Worm (Caenorhabditis elegans) whole organism, young adult: ENCODE data around the gene elpc-2.
A peak's percentile ranks its signal among the peaks of the same experiment; 100 is the strongest.

Source experiments
- B0336.3 ChIP-seq: fragments of 200-800 bp; sonication (Bioruptor generic); IDR thresholded peaks from 2 replicates; pipeline ENCODE4 v1.3.6; 2022; ENCODE audit warnings: missing genetic modification characterization, missing compliant biosample characterization
- D2030.7 ChIP-seq: fragments of 200-800 bp; sonication (Bioruptor generic); IDR thresholded peaks from 2 replicates; pipeline ENCODE4 v1.3.6; 2022; ENCODE audit warnings: missing genetic modification reagents, missing genetic modification characterization, missing compliant biosample characterization
- F10E7.11 ChIP-seq: sonication (generic microtip); optimal IDR thresholded peaks from 2 replicates; lab custom pipeline; 2017; ENCODE audit warnings: mild to moderate bottlenecking, missing genetic modification characterization, moderate library complexity, missing compliant biosample characterization
- F22D6.2 ChIP-seq: sonication (generic microtip); optimal IDR thresholded peaks from 2 replicates; lab custom pipeline; 2016; ENCODE audit warnings: mild to moderate bottlenecking, missing genetic modification characterization, missing compliant biosample characterization
- F23B12.7 ChIP-seq: sonication (generic microtip); optimal IDR thresholded peaks from 2 replicates; lab custom pipeline; 2017; ENCODE audit warnings: missing genetic modification characterization, mild to moderate bottlenecking, missing compliant biosample characterization, antibody characterized with exemption, moderate library complexity; ENCODE audit not compliant: insufficient read depth
- F33H1.4 ChIP-seq: fragments of 200-800 bp; sonication (Bioruptor generic); IDR thresholded peaks from 2 replicates; pipeline ENCODE4 v1.3.6; 2022; ENCODE audit warnings: missing genetic modification reagents, missing genetic modification characterization, missing compliant biosample characterization
- F52B5.7 ChIP-seq: sonication (generic microtip); optimal IDR thresholded peaks from 2 replicates; lab custom pipeline; 2016; ENCODE audit warnings: mild to moderate bottlenecking, missing genetic modification characterization, missing compliant biosample characterization
- F55B11.4 ChIP-seq: sonication (generic microtip); optimal IDR thresholded peaks from 2 replicates; lab custom pipeline; 2016; ENCODE audit warnings: missing compliant biosample characterization, missing genetic modification characterization, borderline replicate concordance; ENCODE audit not compliant: insufficient read depth
- F57C9.4 ChIP-seq: sonication (generic microtip); optimal IDR thresholded peaks from 2 replicates; lab custom pipeline; 2017; ENCODE audit warnings: mild to moderate bottlenecking, missing genetic modification characterization, missing compliant biosample characterization
- Y53F4B.3 ChIP-seq: fragments of 200-800 bp; sonication (Bioruptor generic); IDR thresholded peaks from 2 replicates; pipeline ENCODE4 v1.3.6; 2022; ENCODE audit warnings: missing genetic modification reagents, missing genetic modification characterization, missing compliant biosample characterization
- Y56A3A.18 ChIP-seq: fragments of 200-800 bp; sonication (Bioruptor generic); IDR thresholded peaks from 2 replicates; pipeline ENCODE4 v1.3.6; 2022; ENCODE audit warnings: missing genetic modification reagents, missing genetic modification characterization, missing compliant biosample characterization
- Y79H2A.3 ChIP-seq: fragments of 200-800 bp; sonication (Bioruptor generic); conservative IDR thresholded peaks from 2 replicates; pipeline ENCODE4 v1.3.6; 2022; ENCODE audit warnings: missing genetic modification reagents, missing genetic modification characterization, missing compliant biosample characterization
- ZK185.1 ChIP-seq: sonication (generic microtip); optimal IDR thresholded peaks from 2 replicates; lab custom pipeline; 2016; ENCODE audit warnings: mild to moderate bottlenecking, missing genetic modification characterization, missing compliant biosample characterization; ENCODE audit not compliant: poor library complexity, severe bottlenecking
- ama-1 ChIP-seq, 3 experiments: fragments of 150-350 bp in 1 of 3; sonication (generic microtip) in 2 of 3; optimal IDR thresholded peaks; 2 replicates each; lab custom pipeline; 2014 to 2018; ENCODE audit warnings: missing biosample characterization in 2 of 3, missing genetic modification characterization in 2 of 3, missing genetic modification reagents in 2 of 3
- aptf-2 ChIP-seq: fragments of 200-800 bp; sonication (Bioruptor generic); conservative IDR thresholded peaks from 2 replicates; pipeline ENCODE4 v1.3.6; 2022; ENCODE audit warnings: missing genetic modification reagents, missing genetic modification characterization, missing compliant biosample characterization
- aptf-3 ChIP-seq: fragments of 200-800 bp; sonication (Bioruptor generic); IDR thresholded peaks from 2 replicates; pipeline ENCODE4 v1.3.6; 2022; ENCODE audit warnings: missing genetic modification characterization, missing compliant biosample characterization
- athp-1 ChIP-seq: sonication (generic microtip); optimal IDR thresholded peaks from 2 replicates; lab custom pipeline; 2017; ENCODE audit warnings: mild to moderate bottlenecking, missing genetic modification characterization, missing compliant biosample characterization
- attf-3 ChIP-seq: fragments of 200-800 bp; sonication (Bioruptor generic); conservative IDR thresholded peaks from 2 replicates; pipeline ENCODE4 v1.3.6; 2022; ENCODE audit warnings: missing genetic modification reagents, missing genetic modification characterization, missing compliant biosample characterization
- attf-6 ChIP-seq: fragments of 200-800 bp; sonication (Bioruptor generic); IDR thresholded peaks from 2 replicates; pipeline ENCODE4 v1.3.6; 2022; ENCODE audit warnings: missing genetic modification reagents, missing genetic modification characterization, missing compliant biosample characterization
- ccch-3 ChIP-seq: fragments of 200-800 bp; sonication (Bioruptor generic); optimal IDR thresholded peaks from 2 replicates; lab custom pipeline; 2018; ENCODE audit warnings: mild to moderate bottlenecking, missing genetic modification characterization, missing compliant biosample characterization
- cebp-1 ChIP-seq, 2 experiments: fragments of 200-800 bp in 1 of 2; sonication (Bioruptor generic) in 1 of 2; sonication (generic microtip) in 1 of 2; IDR thresholded peaks in 1 of 2; optimal IDR thresholded peaks in 1 of 2; 2 replicates each; pipeline versions ENCODE4 v1.3.6 to Lab custom; 2017 to 2022; ENCODE audit warnings: missing compliant biosample characterization in 2 of 2, missing genetic modification characterization in 2 of 2, mild to moderate bottlenecking in 1 of 2, missing genetic modification reagents in 1 of 2, moderate library complexity in 1 of 2
- ceh-40 ChIP-seq: fragments of 200-800 bp; sonication (Bioruptor generic); IDR thresholded peaks from 2 replicates; pipeline ENCODE4 v1.3.6; 2022; ENCODE audit warnings: missing genetic modification characterization, missing compliant biosample characterization
- dpff-1 ChIP-seq: sonication (generic microtip); optimal IDR thresholded peaks from 2 replicates; lab custom pipeline; 2017; ENCODE audit warnings: mild to moderate bottlenecking, missing genetic modification characterization, missing compliant biosample characterization
- dpl-1 ChIP-seq: fragments of 150-350 bp; optimal IDR thresholded peaks from 2 replicates; lab custom pipeline; 2014; ENCODE audit warnings: missing biosample characterization, missing genetic modification reagents, missing genetic modification characterization
- egl-18 ChIP-seq: fragments of 200-800 bp; sonication (Bioruptor generic); IDR thresholded peaks from 2 replicates; pipeline ENCODE4 v1.3.6; 2022; ENCODE audit warnings: missing genetic modification reagents, missing genetic modification characterization, missing compliant biosample characterization
- egrh-3 ChIP-seq: fragments of 200-800 bp; sonication (Bioruptor generic); IDR thresholded peaks from 2 replicates; pipeline ENCODE4 v1.3.6; 2022; ENCODE audit warnings: missing genetic modification reagents, missing genetic modification characterization, missing compliant biosample characterization
- gei-17 ChIP-seq: fragments of 200-800 bp; sonication (Bioruptor generic); optimal IDR thresholded peaks from 2 replicates; lab custom pipeline; 2018; ENCODE audit warnings: mild to moderate bottlenecking, missing genetic modification characterization, missing compliant biosample characterization
- him-1 ChIP-seq: sonication (generic microtip); optimal IDR thresholded peaks from 2 replicates; lab custom pipeline; 2016; ENCODE audit warnings: missing genotype, missing genetic modification reagents, missing genetic modification characterization, missing compliant biosample characterization
- hlh-12 ChIP-seq: sonication (generic microtip); optimal IDR thresholded peaks from 2 replicates; lab custom pipeline; 2016; ENCODE audit warnings: missing genetic modification characterization, missing compliant biosample characterization
- lin-40 ChIP-seq: sonication (generic microtip); optimal IDR thresholded peaks from 2 replicates; lab custom pipeline; 2016; ENCODE audit warnings: missing genetic modification characterization, mild to moderate bottlenecking, missing compliant biosample characterization, missing genotype, missing genetic modification reagents
- lin-54 ChIP-seq: fragments of 200-800 bp; sonication (Bioruptor generic); optimal IDR thresholded peaks from 2 replicates; lab custom pipeline; 2018; ENCODE audit warnings: mild to moderate bottlenecking, missing genetic modification characterization, missing compliant biosample characterization
- madf-3 ChIP-seq: fragments of 200-800 bp; sonication (Bioruptor generic); IDR thresholded peaks from 2 replicates; pipeline ENCODE4 v1.3.6; 2022; ENCODE audit warnings: missing genetic modification reagents, missing genetic modification characterization, missing compliant biosample characterization
- madf-6 ChIP-seq: fragments of 200-800 bp; sonication (Bioruptor generic); IDR thresholded peaks from 2 replicates; pipeline ENCODE4 v1.3.6; 2022; ENCODE audit warnings: missing genetic modification reagents, missing genetic modification characterization, missing compliant biosample characterization
- madf-8 ChIP-seq: fragments of 200-800 bp; sonication (Bioruptor generic); conservative IDR thresholded peaks from 2 replicates; pipeline ENCODE4 v1.3.6; 2022; ENCODE audit warnings: missing genetic modification reagents, missing genetic modification characterization, missing compliant biosample characterization
- mxl-1 ChIP-seq: sonication (generic microtip); optimal IDR thresholded peaks from 2 replicates; lab custom pipeline; 2016; ENCODE audit warnings: missing genetic modification characterization, missing compliant biosample characterization
- nfya-1 ChIP-seq: sonication (generic microtip); optimal IDR thresholded peaks from 2 replicates; lab custom pipeline; 2017; ENCODE audit warnings: antibody characterized with exemption, missing compliant biosample characterization, missing genetic modification characterization, borderline replicate concordance; ENCODE audit not compliant: insufficient read depth
- nfya-2 ChIP-seq: fragments of 200-800 bp; sonication (Bioruptor generic); IDR thresholded peaks from 2 replicates; pipeline ENCODE4 v1.3.6; 2022; ENCODE audit warnings: missing genetic modification reagents, missing genetic modification characterization, missing compliant biosample characterization
- nhr-120 ChIP-seq: fragments of 200-800 bp; sonication (Bioruptor generic); IDR thresholded peaks from 2 replicates; pipeline ENCODE4 v1.3.6; 2022; ENCODE audit warnings: missing genetic modification characterization, missing compliant biosample characterization
- nhr-90 ChIP-seq: sonication (generic microtip); optimal IDR thresholded peaks from 2 replicates; lab custom pipeline; 2016; ENCODE audit warnings: missing genotype, mild to moderate bottlenecking, missing genetic modification characterization, missing compliant biosample characterization
- rpc-1 ChIP-seq, 2 experiments: fragments of 150-350 bp in 1 of 2; sonication (generic microtip) in 1 of 2; optimal IDR thresholded peaks; 2 replicates each; lab custom pipeline; 2014 to 2018; ENCODE audit warnings: missing biosample characterization in 1 of 2, missing genetic modification characterization in 1 of 2, missing genetic modification reagents in 1 of 2, missing genotype in 1 of 2
- snpc-1.3 ChIP-seq: sonication (generic microtip); optimal IDR thresholded peaks from 2 replicates; lab custom pipeline; 2017; ENCODE audit warnings: missing genetic modification characterization, mild to moderate bottlenecking, missing compliant biosample characterization, antibody characterized with exemption, moderate library complexity, missing genotype, missing genetic modification reagents; ENCODE audit not compliant: insufficient read depth
- snpc-4 ChIP-seq, 5 experiments: fragments of 150-350 bp in 1 of 5; sonication (generic microtip) in 4 of 5; optimal IDR thresholded peaks; 2 replicates each; lab custom pipeline; 2014 to 2018; ENCODE audit warnings: missing genetic modification characterization in 5 of 5, missing biosample characterization in 3 of 5, antibody characterized with exemption in 2 of 5, mild to moderate bottlenecking in 2 of 5, missing compliant biosample characterization in 2 of 5, missing genotype in 2 of 5, moderate library complexity in 2 of 5, missing genetic modification reagents in 1 of 5
- zfh-2 ChIP-seq: fragments of 200-800 bp; sonication (Bioruptor generic); conservative IDR thresholded peaks from 2 replicates; pipeline ENCODE4 v1.3.6; 2022; ENCODE audit warnings: missing genetic modification reagents, missing genetic modification characterization, missing compliant biosample characterization
- ztf-25 ChIP-seq: fragments of 200-800 bp; sonication (Bioruptor generic); IDR thresholded peaks from 2 replicates; pipeline ENCODE4 v1.3.6; 2022; ENCODE audit warnings: missing genetic modification reagents, missing genetic modification characterization, missing compliant biosample characterization
- ztf-26 ChIP-seq: sonication (generic microtip); optimal IDR thresholded peaks from 2 replicates; lab custom pipeline; 2017; ENCODE audit warnings: missing genetic modification characterization, missing compliant biosample characterization
- ztf-28 ChIP-seq: fragments of 200-800 bp; sonication (Bioruptor generic); IDR thresholded peaks from 2 replicates; pipeline ENCODE4 v1.3.6; 2022; ENCODE audit warnings: missing genetic modification reagents, missing genetic modification characterization, missing compliant biosample characterization
- ztf-3 ChIP-seq: fragments of 200-800 bp; sonication (Bioruptor generic); optimal IDR thresholded peaks from 2 replicates; lab custom pipeline; 2018; ENCODE audit warnings: mild to moderate bottlenecking, missing genetic modification characterization, missing compliant biosample characterization

elpc-2 gene

ce11 chrIII:12687872-12688375 lies 14.4 kb downstream of the elpc-2 start, which contains the start of the genes rsp-3 and spin-4 (continued):
- TF ChIP-seq ztf-25 (GFP tag; lab: Robert Waterston, UW) (no peak), madf-6 (GFP tag; lab: Robert Waterston, UW) (peak; percentile 71), dpff-1 (tag; lab: Kevin White, UChicago) (no peak), hlh-12 (no peak), nhr-90 (tag; lab: Kevin White, UChicago) (no peak), lin-54 (GFP tag; lab: Kevin White, UChicago) (peak; percentile 89), Y53F4B.3 (GFP tag; lab: Robert Waterston, UW) (no peak), cebp-1 (GFP tag; IDR thresholded peaks at IDR 0.05; lab: Robert Waterston, UW) (no peak), cebp-1 (tag; optimal IDR thresholded peaks at IDR 0.05; lab: Kevin White, UChicago) (peak; percentile 28), athp-1 (no peak), nhr-120 (GFP tag; lab: Robert Waterston, UW) (no peak), rpc-1 (optimal IDR thresholded peaks at IDR 0.05; lab: Kevin White, UChicago) (no peak), rpc-1 (tag; optimal IDR thresholded peaks at IDR 0.05; lab: Kevin White, UChicago) (no peak), aptf-2 (GFP tag; lab: Robert Waterston, UW) (no peak), ccch-3 (GFP tag; lab: Kevin White, UChicago) (no peak), F10E7.11 (tag; lab: Kevin White, UChicago) (no peak), F52B5.7 (no peak), lin-40 (peak; percentile 17), Y56A3A.18 (GFP tag; lab: Robert Waterston, UW) (no peak), him-1 (tag; lab: Kevin White, UChicago) (no peak), F22D6.2 (tag; lab: Kevin White, UChicago) (no peak), F55B11.4 (no peak), madf-8 (GFP tag; lab: Robert Waterston, UW) (peak; percentile 40; the same call in 1 of the 2 replicates), ztf-3 (no peak), nfya-2 (GFP tag; lab: Robert Waterston, UW) (no peak), B0336.3 (GFP tag; lab: Robert Waterston, UW) (no peak), ztf-26 (no peak), madf-3 (peak; percentile 99), egl-18 (no peak), Y79H2A.3 (no peak), zfh-2 (GFP tag; lab: Robert Waterston, UW) (no peak), aptf-3 (GFP tag; lab: Robert Waterston, UW) (no peak), mxl-1 (tag; lab: Kevin White, UChicago) (no peak), snpc-4 (GFP tag; optimal IDR thresholded peaks at IDR 0.05; lab: Kevin White, UChicago) (no peak), snpc-4 (tag; optimal IDR thresholded peaks at IDR 0.05; lab: Kevin White, UChicago) (no peak), dpl-1 (peak; percentile 84), gei-17 (GFP tag; lab: Kevin White, UChicago) (no peak)

ce11 chrIII:12697591-12697990 lies 24.1 kb downstream of the elpc-2 start:
- TF ChIP-seq ZK185.1 (tag; lab: Kevin White, UChicago) (no peak), snpc-1.3 (tag; lab: Kevin White, UChicago) (no peak), madf-8 (GFP tag; lab: Robert Waterston, UW) (no peak), attf-3 (GFP tag; lab: Robert Waterston, UW) (no peak), Y56A3A.18 (GFP tag; lab: Robert Waterston, UW) (no peak), him-1 (tag; lab: Kevin White, UChicago) (no peak), F57C9.4 (tag; lab: Kevin White, UChicago) (no peak), egrh-3 (GFP tag; lab: Robert Waterston, UW) (no peak), madf-3 (no peak), F33H1.4 (GFP tag; lab: Robert Waterston, UW) (no peak), lin-40 (no peak), ztf-28 (no peak), ama-1 (optimal IDR thresholded peaks at IDR 0.05; lab: Kevin White, UChicago) (no peak), ama-1 (GFP tag; optimal IDR thresholded peaks at IDR 0.05; lab: Kevin White, UChicago) (no peak), nfya-1 (no peak), attf-6 (GFP tag; lab: Robert Waterston, UW) (no peak), F23B12.7 (no peak), D2030.7 (no peak), ceh-40 (GFP tag; lab: Robert Waterston, UW) (no peak)
